Fruit fly (Drosophila melanogaster): Measurements from ENCODE around the gene Alms1a.

The Alms1a gene

dm6 chrX:4610481-4610880 lies 25.3 kb downstream of the Alms1a start:
- TF ChIP-seq usp (GFP tag; optimal IDR thresholded peaks at IDR 0.05) = no peak
- TF ChIP-seq woc (GFP tag; optimal IDR thresholded peaks at IDR 0.05) = peak; percentile 72
- TF ChIP-seq tai (GFP tag; optimal IDR thresholded peaks at IDR 0.05) = peak; percentile 94
- no peak for TF ChIP-seq Myc (optimal IDR thresholded peaks at IDR 0.05)
- no peak for TF ChIP-seq Hr78 (GFP tag; optimal IDR thresholded peaks at IDR 0.05)
- no peak for TF ChIP-seq sv (GFP tag; optimal IDR thresholded peaks at IDR 0.05)
- TF ChIP-seq dl (GFP tag; optimal IDR thresholded peaks at IDR 0.05; ENCODE audit: insufficient read depth in 1 of 2, partially characterized antibody in 2 of 2) = no peak
- TF ChIP-seq Rel (GFP tag; optimal IDR thresholded peaks at IDR 0.05) = peak; percentile 60
- peak; percentile 40 for TF ChIP-seq Rel (tag; optimal IDR thresholded peaks at IDR 0.05)
- peak; percentile 80 for TF ChIP-seq sage (GFP tag; optimal IDR thresholded peaks at IDR 0.05)
- no peak for TF ChIP-seq pan (optimal IDR thresholded peaks at IDR 0.05)
- TF ChIP-seq dmrt93B (GFP tag; optimal IDR thresholded peaks at IDR 0.05) = peak; percentile 58
- peak; percentile 100 for TF ChIP-seq Hr83 (GFP tag; optimal IDR thresholded peaks at IDR 0.05; ENCODE audit: poor library complexity, severe bottlenecking)
- peak; percentile 84 for TF ChIP-seq fru (GFP tag; optimal IDR thresholded peaks at IDR 0.05)
- TF ChIP-seq h (GFP tag; optimal IDR thresholded peaks at IDR 0.05) = peak; percentile 96
- peak; percentile 87 for TF ChIP-seq CG32264 (GFP tag; optimal IDR thresholded peaks at IDR 0.05)
- TF ChIP-seq psq (GFP tag; optimal IDR thresholded peaks at IDR 0.05) = peak; percentile 79
- no peak for TF ChIP-seq Vsx2 (GFP tag; optimal IDR thresholded peaks at IDR 0.05; ENCODE audit: partially characterized antibody)
- peak; percentile 60 for TF ChIP-seq Mio (GFP tag; optimal IDR thresholded peaks at IDR 0.05)
- TF ChIP-seq Dfd (GFP tag; optimal IDR thresholded peaks at IDR 0.05) = no peak
- peak; percentile 65 for TF ChIP-seq HLH106 (tag; optimal IDR thresholded peaks at IDR 0.05)
- TF ChIP-seq Hnf4 (GFP tag; optimal IDR thresholded peaks at IDR 0.05) = peak; percentile 97
- peak; percentile 89 for TF ChIP-seq brk (GFP tag; optimal IDR thresholded peaks at IDR 0.05)
- TF ChIP-seq rgr (GFP tag; optimal IDR thresholded peaks at IDR 0.05) = peak; percentile 96
- TF ChIP-seq Jra (GFP tag; optimal IDR thresholded peaks at IDR 0.05) = peak; percentile 96
- peak; percentile 5 for TF ChIP-seq CrebA (GFP tag; optimal IDR thresholded peaks at IDR 0.05; ENCODE audit: borderline replicate concordance)
- peak; percentile 65 for TF ChIP-seq ey (GFP tag; optimal IDR thresholded peaks at IDR 0.05)
- TF ChIP-seq foxo (GFP tag; optimal IDR thresholded peaks at IDR 0.05) = peak in 1 of 2 experiments; percentile 88
- no peak for TF ChIP-seq N (GFP tag; optimal IDR thresholded peaks at IDR 0.05)
- peak; percentile 78 for TF ChIP-seq Sp1 (GFP tag; optimal IDR thresholded peaks at IDR 0.05)
- TF ChIP-seq Dif (GFP tag; optimal IDR thresholded peaks at IDR 0.05; ENCODE audit: partially characterized antibody) = no peak
- peak; percentile 88 for TF ChIP-seq GATAd (GFP tag; optimal IDR thresholded peaks at IDR 0.05)
- TF ChIP-seq OdsH (GFP tag; optimal IDR thresholded peaks at IDR 0.05) = peak; percentile 92
- TF ChIP-seq dsf (GFP tag; optimal IDR thresholded peaks at IDR 0.05; ENCODE audit: borderline replicate concordance) = peak; percentile 84
- TF ChIP-seq Abd-B (GFP tag; optimal IDR thresholded peaks at IDR 0.05) = no peak
- TF ChIP-seq CG9705 (GFP tag; optimal IDR thresholded peaks at IDR 0.05) = peak; percentile 77
- peak; percentile 90 for TF ChIP-seq br (GFP tag; optimal IDR thresholded peaks at IDR 0.05)
- TF ChIP-seq lola (GFP tag; optimal IDR thresholded peaks at IDR 0.05) = no peak
- peak; percentile 97 for TF ChIP-seq jim (GFP tag; optimal IDR thresholded peaks at IDR 0.05)

- no peak for TF ChIP-seq ey (GFP tag; optimal IDR thresholded peaks at IDR 0.05)
- no peak for TF ChIP-seq jim (GFP tag; optimal IDR thresholded peaks at IDR 0.05)
- TF ChIP-seq lola (GFP tag; optimal IDR thresholded peaks at IDR 0.05) = no peak
- no peak for TF ChIP-seq dsf (GFP tag; optimal IDR thresholded peaks at IDR 0.05; ENCODE audit: borderline replicate concordance)
Observed at dm6 chrX:4609737-4610136, 26.1 kb downstream of the Alms1a start.

dm6 chrX:4606447-4606846 lies 29.4 kb downstream of the Alms1a start:
- no peak for TF ChIP-seq tai (GFP tag; optimal IDR thresholded peaks at IDR 0.05)
- no peak for TF ChIP-seq Hr83 (GFP tag; optimal IDR thresholded peaks at IDR 0.05; ENCODE audit: poor library complexity, severe bottlenecking)
- no peak for TF ChIP-seq pan (optimal IDR thresholded peaks at IDR 0.05)
- no peak for TF ChIP-seq CG32264 (GFP tag; optimal IDR thresholded peaks at IDR 0.05)
- TF ChIP-seq OdsH (GFP tag; optimal IDR thresholded peaks at IDR 0.05) = no peak
- TF ChIP-seq lola (GFP tag; optimal IDR thresholded peaks at IDR 0.05) = no peak
- no peak for TF ChIP-seq CG9705 (GFP tag; optimal IDR thresholded peaks at IDR 0.05)
- no peak for TF ChIP-seq Mio (GFP tag; optimal IDR thresholded peaks at IDR 0.05)
- no peak for TF ChIP-seq Vsx2 (GFP tag; optimal IDR thresholded peaks at IDR 0.05; ENCODE audit: partially characterized antibody)
- no peak for TF ChIP-seq h (GFP tag; optimal IDR thresholded peaks at IDR 0.05)
- no peak for TF ChIP-seq Dfd (GFP tag; optimal IDR thresholded peaks at IDR 0.05)
- no peak for TF ChIP-seq ey (GFP tag; optimal IDR thresholded peaks at IDR 0.05)
- TF ChIP-seq br (GFP tag; optimal IDR thresholded peaks at IDR 0.05) = no peak
- TF ChIP-seq Jra (GFP tag; optimal IDR thresholded peaks at IDR 0.05) = no peak
